Worm (Caenorhabditis elegans): ENCODE measurements around the gene mob-4.

The mob-4 gene

ce11 chrIII:8262599-8262998 is 37.7 kb downstream of the mob-4 start (continued):
- TF ChIP-seq F10B5.3 (tag; optimal IDR thresholded peaks at IDR 0.05) (no peak), aha-1 (tag) (no peak), dmd-8 (GFP tag; IDR thresholded peaks at IDR 0.05) (no peak), daf-16 (GFP tag; optimal IDR thresholded peaks at IDR 0.05) (no peak), daf-16 (tag; optimal IDR thresholded peaks at IDR 0.05) (no peak), ces-1 (GFP tag; optimal IDR thresholded peaks at IDR 0.05) (no peak), F37D6.2 (tag; optimal IDR thresholded peaks at IDR 0.05) (no peak), rbr-2 (tag; optimal IDR thresholded peaks at IDR 0.05) (no peak), nhr-25 (tag; optimal IDR thresholded peaks at IDR 0.05; ENCODE audit: borderline replicate concordance, insufficient read depth) (no peak), snpc-1.2 (GFP tag; IDR thresholded peaks at IDR 0.05) (no peak), nhr-102 (tag; optimal IDR thresholded peaks at IDR 0.05) (no peak), zip-11 (GFP tag; IDR thresholded peaks at IDR 0.05) (no peak), zag-1 (tag; optimal IDR thresholded peaks at IDR 0.05) (no peak), Y75B8A.6 (GFP tag; IDR thresholded peaks at IDR 0.05) (no peak), ZK337.2 (GFP tag; IDR thresholded peaks at IDR 0.05) (no peak), ceh-32 (tag; optimal IDR thresholded peaks at IDR 0.05; ENCODE audit: poor library complexity) (no peak), lin-38 (GFP tag; IDR thresholded peaks at IDR 0.05) (0 out of 2 replicates have a peak, but pooled peaks have one; percentile 15), snpc-4 (tag; optimal IDR thresholded peaks at IDR 0.05) (no peak), nhr-77 (tag; optimal IDR thresholded peaks at IDR 0.05) (no peak)

- TF ChIP-seq gei-8 (GFP tag; optimal IDR thresholded peaks at IDR 0.05) (no peak), Y75B8A.6 (GFP tag; IDR thresholded peaks at IDR 0.05) (no peak), nhr-77 (tag; optimal IDR thresholded peaks at IDR 0.05) (no peak), nhr-28 (tag; optimal IDR thresholded peaks at IDR 0.05) (peak; percentile 37), unc-62 (GFP tag; optimal IDR thresholded peaks at IDR 0.05 in 1 of 2) (peak in 1 of 2 experiments; percentile 23), unc-62 (tag; optimal IDR thresholded peaks at IDR 0.05) (no peak), madf-9 (GFP tag; conservative IDR thresholded peaks at IDR 0.05) (no peak)
These were observed 38.5 kb downstream of the mob-4 start, which contains the start of gene col-91 for ce11 chrIII:8263377-8263776. Gene col-91, minus strand, starts transcription at chrIII:8263664.

ce11 chrIII:8265753-8266152 is 40.9 kb downstream of the mob-4 start, which contains the start of gene mrps-9:
Gene mrps-9, plus strand, starts transcription at chrIII:8266062.
- TF ChIP-seq ztf-7 (tag; optimal IDR thresholded peaks at IDR 0.05) (no peak), mdl-1 (tag; optimal IDR thresholded peaks at IDR 0.05) (no peak), duxl-1 (tag; optimal IDR thresholded peaks at IDR 0.05; ENCODE audit: poor library complexity) (no peak), dpl-1 (GFP tag; optimal IDR thresholded peaks at IDR 0.05) (peak; percentile 31), spr-3 (GFP tag; optimal IDR thresholded peaks at IDR 0.05) (no peak), lin-29 (GFP tag; IDR thresholded peaks at IDR 0.05) (no peak), ctbp-1 (GFP tag; IDR thresholded peaks at IDR 0.05) (no peak), F10B5.3 (tag; optimal IDR thresholded peaks at IDR 0.05) (no peak), saeg-2 (GFP tag; IDR thresholded peaks at IDR 0.05) (no peak), nhr-25 (tag; optimal IDR thresholded peaks at IDR 0.05; ENCODE audit: borderline replicate concordance, insufficient read depth) (no peak), lin-39 (tag; optimal IDR thresholded peaks at IDR 0.05) (no peak), lin-38 (GFP tag; IDR thresholded peaks at IDR 0.05) (peak; percentile 94), unc-39 (tag; optimal IDR thresholded peaks at IDR 0.05) (no peak), unc-130 (GFP tag; optimal IDR thresholded peaks at IDR 0.05) (no peak), T20F7.1 (GFP tag; optimal IDR thresholded peaks at IDR 0.05) (peak; percentile 29), tra-1 (GFP tag; IDR thresholded peaks at IDR 0.05) (no peak), nhr-10 (tag; optimal IDR thresholded peaks at IDR 0.05) (no peak), lir-3 (tag; optimal IDR thresholded peaks at IDR 0.05) (no peak), nhr-48 (tag; optimal IDR thresholded peaks at IDR 0.05) (no peak), pqm-1 (tag; optimal IDR thresholded peaks at IDR 0.05) (no peak), ceh-20 (GFP tag; IDR thresholded peaks at IDR 0.05) (no peak), nhr-41 (GFP tag; IDR thresholded peaks at IDR 0.05) (no peak), nhr-77 (tag; optimal IDR thresholded peaks at IDR 0.05) (no peak), lsy-2 (tag; optimal IDR thresholded peaks at IDR 0.05) (no peak), arid-1 (GFP tag; conservative IDR thresholded peaks at IDR 0.05) (no peak), lin-1 (GFP tag; IDR thresholded peaks at IDR 0.05) (no peak), mes-2 (tag; optimal IDR thresholded peaks at IDR 0.05; ENCODE audit: poor library complexity, severe bottlenecking) (peak; percentile 61), unc-62 (GFP tag; optimal IDR thresholded peaks at IDR 0.05 in 1 of 2) (no peak), unc-62 (tag; optimal IDR thresholded peaks at IDR 0.05) (no peak), spr-1 (tag; optimal IDR thresholded peaks at IDR 0.05) (no peak), F49E8.2 (tag; optimal IDR thresholded peaks at IDR 0.05; ENCODE audit: borderline replicate concordance) (no peak)
